Worm (Caenorhabditis elegans) whole organism, L3 larva: ENCODE measurements around the gene srh-251.

Experiments used
- R02D3.7 ChIP-seq: fragments of 150-350 bp; optimal IDR thresholded peaks from 2 replicates; lab custom pipeline; 2014; ENCODE audit warnings: missing biosample characterization, missing genetic modification characterization
- ZK546.5 ChIP-seq: sonication (generic microtip); optimal IDR thresholded peaks from 2 replicates; lab custom pipeline; 2017; ENCODE audit warnings: missing biosample characterization, missing genetic modification characterization
- ama-1 ChIP-seq: fragments of 150-350 bp; optimal IDR thresholded peaks from 2 replicates; lab custom pipeline; 2018
- ceh-16 ChIP-seq: sonication (generic microtip); optimal IDR thresholded peaks from 2 replicates; lab custom pipeline; 2017; ENCODE audit warnings: missing biosample characterization, missing genetic modification characterization
- ceh-28 ChIP-seq: fragments of 150-350 bp; optimal IDR thresholded peaks from 2 replicates; lab custom pipeline; 2014; ENCODE audit warnings: missing biosample characterization, missing genetic modification reagents, missing genetic modification characterization
- ceh-9 ChIP-seq: sonication (generic microtip); optimal IDR thresholded peaks from 2 replicates; lab custom pipeline; 2018; ENCODE audit warnings: missing biosample characterization, missing genetic modification characterization
- daf-12 ChIP-seq: fragments of 150-350 bp; optimal IDR thresholded peaks from 2 replicates; lab custom pipeline; 2014; ENCODE audit warnings: missing biosample characterization, missing genetic modification reagents, missing genetic modification characterization
- egl-27 ChIP-seq: sonication (generic microtip); optimal IDR thresholded peaks from 4 replicates; lab custom pipeline; 2017; ENCODE audit warnings: missing biosample characterization, missing genetic modification reagents, missing genetic modification characterization
- elt-1 ChIP-seq: fragments of 150-350 bp; optimal IDR thresholded peaks from 2 replicates; lab custom pipeline; 2014; ENCODE audit warnings: missing biosample characterization, missing genetic modification characterization
- elt-2 ChIP-seq: sonication (generic microtip); optimal IDR thresholded peaks from 2 replicates; lab custom pipeline; 2016; ENCODE audit warnings: missing genetic modification reagents, mild to moderate bottlenecking, missing genetic modification characterization, missing compliant biosample characterization
- fkh-2 ChIP-seq: fragments of 150-350 bp; optimal IDR thresholded peaks from 2 replicates; lab custom pipeline; 2014; ENCODE audit warnings: missing biosample characterization, missing genetic modification reagents, missing genetic modification characterization
- hmg-11 ChIP-seq: sonication (generic microtip); optimal IDR thresholded peaks from 2 replicates; lab custom pipeline; 2016; ENCODE audit warnings: missing genetic modification characterization, missing compliant biosample characterization
- jun-1 ChIP-seq: fragments of 150-350 bp; optimal IDR thresholded peaks from 2 replicates; lab custom pipeline; 2014; ENCODE audit warnings: missing biosample characterization, missing genetic modification reagents, missing genetic modification characterization
- lin-15B ChIP-seq: fragments of 150-350 bp; optimal IDR thresholded peaks from 2 replicates; lab custom pipeline; 2014; ENCODE audit warnings: missing biosample characterization, missing genetic modification characterization
- lin-39 ChIP-seq: fragments of 150-350 bp; optimal IDR thresholded peaks from 2 replicates; lab custom pipeline; 2018; ENCODE audit warnings: missing biosample characterization, missing genetic modification reagents, missing genetic modification characterization
- lsy-12 ChIP-seq: sonication (generic microtip); optimal IDR thresholded peaks from 2 replicates; lab custom pipeline; 2016; ENCODE audit warnings: mild to moderate bottlenecking, missing genetic modification characterization, missing compliant biosample characterization
- mml-1 ChIP-seq: fragments of 150-350 bp; sonication (generic microtip); optimal IDR thresholded peaks from 3 replicates; lab custom pipeline; 2014; ENCODE audit warnings: missing biosample characterization, missing genetic modification characterization
- nfya-1 ChIP-seq: sonication (generic microtip); optimal IDR thresholded peaks from 2 replicates; lab custom pipeline; 2017; ENCODE audit warnings: missing genetic modification characterization, mild to moderate bottlenecking, missing compliant biosample characterization, antibody characterized with exemption, moderate library complexity; ENCODE audit not compliant: insufficient read depth
- nhr-12 ChIP-seq: fragments of 150-350 bp; optimal IDR thresholded peaks from 2 replicates; lab custom pipeline; 2014; ENCODE audit warnings: missing biosample characterization, missing genetic modification characterization
- nhr-23 ChIP-seq: fragments of 150-350 bp; optimal IDR thresholded peaks from 2 replicates; lab custom pipeline; 2014; ENCODE audit warnings: missing biosample characterization, missing genetic modification reagents, missing genetic modification characterization
- nhr-25 ChIP-seq: sonication (generic microtip); optimal IDR thresholded peaks from 2 replicates; lab custom pipeline; 2017; ENCODE audit warnings: missing biosample characterization, missing genetic modification characterization
- nhr-28 ChIP-seq: fragments of 150-350 bp; optimal IDR thresholded peaks from 2 replicates; lab custom pipeline; 2014; ENCODE audit warnings: missing biosample characterization, missing genetic modification characterization
- nhr-43 ChIP-seq: sonication (generic microtip); optimal IDR thresholded peaks from 2 replicates; lab custom pipeline; 2016; ENCODE audit warnings: mild to moderate bottlenecking, missing genetic modification characterization, missing compliant biosample characterization; ENCODE audit not compliant: poor library complexity, severe bottlenecking
- nhr-67 ChIP-seq: fragments of 150-350 bp; optimal IDR thresholded peaks from 2 replicates; lab custom pipeline; 2014; ENCODE audit warnings: missing biosample characterization, missing genetic modification characterization
- nhr-77 ChIP-seq: fragments of 150-350 bp; optimal IDR thresholded peaks from 2 replicates; lab custom pipeline; 2014; ENCODE audit warnings: missing biosample characterization, missing genetic modification characterization
- pha-4 ChIP-seq: fragments of 150-350 bp; optimal IDR thresholded peaks from 2 replicates; lab custom pipeline; 2014; ENCODE audit warnings: missing biosample characterization, missing genetic modification reagents, missing genetic modification characterization
- pqm-1 ChIP-seq: fragments of 150-350 bp; optimal IDR thresholded peaks from 2 replicates; lab custom pipeline; 2017; ENCODE audit warnings: missing biosample characterization, missing genetic modification characterization, inconsistent platforms
- sea-2 ChIP-seq: fragments of 150-350 bp; sonication (generic microtip); optimal IDR thresholded peaks from 4 replicates; lab custom pipeline; 2014; ENCODE audit warnings: missing biosample characterization, missing genetic modification reagents, missing genetic modification characterization
- skn-1 ChIP-seq: fragments of 150-350 bp; optimal IDR thresholded peaks from 2 replicates; lab custom pipeline; 2014; ENCODE audit warnings: missing biosample characterization, missing genetic modification characterization
- snpc-4 ChIP-seq: fragments of 150-350 bp; optimal IDR thresholded peaks from 2 replicates; lab custom pipeline; 2014; ENCODE audit warnings: missing biosample characterization, missing genetic modification characterization
- unc-62 ChIP-seq: fragments of 150-350 bp; sonication (generic microtip); optimal IDR thresholded peaks from 4 replicates; lab custom pipeline; 2014; ENCODE audit warnings: missing biosample characterization, missing genetic modification reagents, missing genetic modification characterization
- zag-1 ChIP-seq: fragments of 150-350 bp; optimal IDR thresholded peaks from 2 replicates; lab custom pipeline; 2014; ENCODE audit warnings: missing biosample characterization, missing genetic modification characterization
- ztf-11 ChIP-seq: fragments of 150-350 bp; optimal IDR thresholded peaks from 2 replicates; lab custom pipeline; 2014; ENCODE audit warnings: missing biosample characterization, missing genetic modification characterization
- ztf-4 ChIP-seq: fragments of 150-350 bp; optimal IDR thresholded peaks from 2 replicates; lab custom pipeline; 2014; ENCODE audit warnings: missing biosample characterization, missing genetic modification characterization

srh-251 gene

ce11 chrV:15394906-15395305 is 15.2 kb upstream of the srh-251 start, which contains the start of gene T06E6.1:
TSS of gene T06E6.1 (minus strand) at chrV:15394961.
- TF ChIP-seq pha-4 (tag; lab: Kevin White, UChicago) (peak; percentile 6), elt-2 (tag; lab: Kevin White, UChicago) (peak; percentile 4), mml-1 (no peak), lin-15B (tag; lab: Kevin White, UChicago) (peak; percentile 41)
- TF ChIP-seq, all 47 proteins: peak for 3

ce11 chrV:15392064-15392463 is 12.3 kb upstream of the srh-251 start:
- no peak for TF ChIP-seq ZK546.5 (tag; lab: Kevin White, UChicago)
- TF ChIP-seq nfya-1 (tag; lab: Kevin White, UChicago): no peak
- no peak for TF ChIP-seq ceh-9 (tag; lab: Kevin White, UChicago)

DNA sequence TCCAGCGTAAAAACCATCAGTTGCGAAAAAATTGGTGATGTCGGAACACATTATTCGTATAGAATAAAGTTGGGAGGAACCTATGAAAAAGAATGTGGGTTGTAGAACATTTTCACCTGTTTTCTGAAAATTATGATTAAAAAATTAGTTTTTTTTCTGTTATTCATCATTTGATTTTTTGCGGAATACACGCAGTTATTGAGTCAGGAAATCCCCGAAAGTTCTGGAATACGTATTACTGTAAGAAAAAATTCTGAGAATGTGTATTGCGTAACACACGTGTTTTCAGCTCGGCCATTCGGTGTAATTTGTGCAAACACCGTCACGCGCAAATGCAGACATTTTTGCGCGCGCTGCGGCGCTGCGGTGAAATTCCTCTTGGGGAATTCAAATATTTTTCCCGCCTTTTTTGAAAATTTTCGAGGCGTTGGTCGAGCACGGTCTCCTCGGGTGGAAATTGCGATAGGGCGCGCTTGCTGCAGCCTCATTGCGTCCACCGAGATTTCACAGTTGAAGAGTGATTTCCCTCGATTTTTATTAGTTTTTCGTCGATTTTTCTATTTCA is 9.2 kb upstream of the srh-251 start, which contains the start of gene srh-170:
srh-170 (minus strand) TSS at position 51 of the 565 bp plus-strand sequence.
- TF ChIP-seq nhr-43 (no peak), ztf-4 (tag; lab: Kevin White, UChicago) (no peak), daf-12 (tag; lab: Kevin White, UChicago) (no peak), nfya-1 (tag; lab: Kevin White, UChicago) (no peak), ceh-16 (tag; lab: Kevin White, UChicago) (no peak), hmg-11 (no peak), ceh-28 (tag; lab: Kevin White, UChicago) (no peak), lin-15B (tag; lab: Kevin White, UChicago) (no peak), nhr-28 (tag; lab: Kevin White, UChicago) (no peak), nhr-67 (tag; lab: Kevin White, UChicago) (no peak), ama-1 (lab: Kevin White, UChicago) (no peak), zag-1 (no peak), egl-27 (no peak), pha-4 (tag; lab: Kevin White, UChicago) (no peak), ztf-11 (tag; lab: Kevin White, UChicago) (no peak), lin-39 (tag; lab: Kevin White, UChicago) (no peak), snpc-4 (tag; lab: Kevin White, UChicago) (no peak), ceh-9 (tag; lab: Kevin White, UChicago) (no peak), sea-2 (no peak), lsy-12 (no peak)
- TF ChIP-seq, all 47 proteins: peak for 0

DNA sequence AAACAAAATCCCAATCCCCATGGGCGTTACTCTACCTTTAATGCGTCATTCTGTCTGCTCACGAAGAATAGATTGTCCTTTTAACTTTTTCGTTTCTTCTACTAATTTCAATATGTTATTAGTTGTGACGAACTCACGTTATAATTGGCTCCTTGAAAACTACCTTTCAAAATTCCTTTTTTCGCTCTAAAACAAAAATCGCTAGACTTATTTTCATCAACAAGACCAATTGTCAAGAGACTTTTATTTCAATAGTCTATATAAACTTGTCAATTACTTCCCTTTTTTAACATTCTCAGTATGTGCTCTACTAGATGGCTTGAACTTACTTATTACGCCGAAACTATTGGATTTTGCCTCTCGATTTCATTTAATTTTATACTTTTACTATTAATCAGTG is 5.0 kb upstream of the srh-251 start, which contains the start of gene str-102:
str-102 (plus strand) TSS at position 301 of the 400 bp plus-strand sequence.
- TF ChIP-seq lsy-12 (no peak), nhr-12 (tag; lab: Kevin White, UChicago) (no peak), snpc-4 (tag; lab: Kevin White, UChicago) (no peak), nhr-28 (tag; lab: Kevin White, UChicago) (no peak), elt-2 (tag; lab: Kevin White, UChicago) (no peak), nfya-1 (tag; lab: Kevin White, UChicago) (no peak), ztf-4 (tag; lab: Kevin White, UChicago) (no peak), jun-1 (tag; lab: Kevin White, UChicago) (no peak), R02D3.7 (tag; lab: Kevin White, UChicago) (no peak), elt-1 (tag; lab: Kevin White, UChicago) (no peak), nhr-25 (tag; lab: Kevin White, UChicago) (no peak)
- TF ChIP-seq, all 47 proteins: peak for 0

DNA sequence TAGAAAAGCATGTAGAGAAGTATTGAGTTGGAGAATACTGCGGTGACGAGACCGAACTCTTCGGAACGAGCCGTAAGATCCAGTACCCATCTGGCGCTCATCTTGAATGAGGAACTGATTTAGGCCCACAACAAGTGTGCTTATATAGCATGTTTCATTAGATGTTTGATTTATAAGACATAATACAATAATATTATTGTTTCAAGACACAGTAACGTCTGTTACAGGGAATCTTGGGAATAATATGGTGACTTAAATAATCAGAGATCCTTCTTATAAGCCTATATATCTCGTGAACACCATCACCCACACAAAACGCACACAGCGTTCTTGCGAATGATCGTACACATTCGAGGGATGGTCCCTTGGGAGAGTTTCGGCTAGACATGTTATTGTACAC is 4.0 kb upstream of the srh-251 start, which contains the start of gene str-88:
str-88 (minus strand) TSS at position 101 of the 400 bp plus-strand sequence.
- no peak for TF ChIP-seq egl-27
- no peak for TF ChIP-seq nhr-77 (tag; lab: Kevin White, UChicago)
- TF ChIP-seq pqm-1 (tag; lab: Kevin White, UChicago): no peak
- TF ChIP-seq mml-1: no peak
- TF ChIP-seq daf-12 (tag; lab: Kevin White, UChicago): no peak
- no peak for TF ChIP-seq ceh-28 (tag; lab: Kevin White, UChicago)
- no peak for TF ChIP-seq hmg-11
- TF ChIP-seq skn-1 (tag; lab: Kevin White, UChicago): no peak
- TF ChIP-seq lin-39 (tag; lab: Kevin White, UChicago): no peak
- TF ChIP-seq zag-1: no peak
- no peak for TF ChIP-seq nhr-28 (tag; lab: Kevin White, UChicago)
- TF ChIP-seq pha-4 (tag; lab: Kevin White, UChicago): no peak
- TF ChIP-seq R02D3.7 (tag; lab: Kevin White, UChicago): no peak
- no peak for TF ChIP-seq fkh-2
- TF ChIP-seq ceh-16 (tag; lab: Kevin White, UChicago): no peak
- no peak for TF ChIP-seq nhr-23
- TF ChIP-seq unc-62 (GFP tag; lab: Kevin White, UChicago): no peak
